Worm (Caenorhabditis elegans) whole organism, L1 larva: ENCODE data around the gene sri-50.

ENCODE experiments used
- C04F5.9 ChIP-seq: sonication (generic microtip); optimal IDR thresholded peaks from 2 replicates; lab custom pipeline; 2016; ENCODE audit warnings: missing genetic modification characterization, missing compliant biosample characterization
- C16A3.4 ChIP-seq: fragments of 150-350 bp; optimal IDR thresholded peaks from 2 replicates; lab custom pipeline; 2014; ENCODE audit warnings: missing biosample characterization, missing genetic modification characterization
- C34B4.2 ChIP-seq: sonication (generic microtip); optimal IDR thresholded peaks from 2 replicates; lab custom pipeline; 2017; ENCODE audit warnings: mild to moderate bottlenecking, missing genetic modification characterization, missing compliant biosample characterization
- aly-2 ChIP-seq: fragments of 150-350 bp; optimal IDR thresholded peaks from 2 replicates; lab custom pipeline; 2014; ENCODE audit warnings: missing biosample characterization, missing genetic modification characterization
- ama-1 ChIP-seq: fragments of 150-350 bp; optimal IDR thresholded peaks from 2 replicates; lab custom pipeline; 2014
- ceh-8 ChIP-seq: fragments of 200-800 bp; sonication (Bioruptor generic); optimal IDR thresholded peaks from 2 replicates; lab custom pipeline; 2018; ENCODE audit warnings: mild to moderate bottlenecking, missing genetic modification characterization, moderate library complexity, missing compliant biosample characterization
- ceh-82 ChIP-seq, 3 experiments: fragments of 150-350 bp in 1 of 3; sonication (generic microtip) in 2 of 3; optimal IDR thresholded peaks; 2 replicates each; lab custom pipeline; 2014 to 2017; ENCODE audit warnings: missing biosample characterization in 3 of 3, missing genetic modification characterization in 3 of 3
- efl-1 ChIP-seq, 4 experiments: fragments of 150-350 bp; optimal IDR thresholded peaks in 3 of 4; peaks in 1 of 4; 1 replicate in 1 of 4; 2 replicates in 3 of 4; lab custom pipeline; 2014; ENCODE audit warnings: missing biosample characterization in 2 of 4, missing genetic modification characterization in 2 of 4, missing genetic modification reagents in 2 of 4
- elt-2 ChIP-seq: sonication (generic microtip); optimal IDR thresholded peaks from 2 replicates; lab custom pipeline; 2016; ENCODE audit warnings: missing genetic modification characterization, mild to moderate bottlenecking, inconsistent platforms, missing compliant biosample characterization, missing genetic modification reagents
- fos-1 ChIP-seq: fragments of 150-350 bp; optimal IDR thresholded peaks from 2 replicates; lab custom pipeline; 2014; ENCODE audit warnings: missing biosample characterization, missing genetic modification characterization
- grh-1 ChIP-seq: fragments of 200-800 bp; sonication (Bioruptor generic); IDR thresholded peaks from 2 replicates; pipeline ENCODE4 v1.3.6; 2022; ENCODE audit warnings: missing genetic modification reagents, missing genetic modification characterization, missing compliant biosample characterization
- hlh-17 ChIP-seq: fragments of 200-800 bp; sonication (Bioruptor generic); optimal IDR thresholded peaks from 2 replicates; lab custom pipeline; 2018; ENCODE audit warnings: missing genetic modification characterization, mild to moderate bottlenecking, missing compliant biosample characterization, moderate library complexity, borderline replicate concordance
- irx-1 ChIP-seq: sonication (generic microtip); optimal IDR thresholded peaks from 2 replicates; lab custom pipeline; 2016; ENCODE audit warnings: missing genetic modification characterization, missing compliant biosample characterization
- jun-1 ChIP-seq: fragments of 150-350 bp; optimal IDR thresholded peaks from 2 replicates; lab custom pipeline; 2014; ENCODE audit warnings: missing biosample characterization, missing genetic modification reagents, missing genetic modification characterization
- lin-13 ChIP-seq: fragments of 150-350 bp; optimal IDR thresholded peaks from 2 replicates; lab custom pipeline; 2014; ENCODE audit warnings: missing biosample characterization, missing genetic modification reagents, missing genetic modification characterization
- lin-39 ChIP-seq: fragments of 150-350 bp; optimal IDR thresholded peaks from 2 replicates; lab custom pipeline; 2014; ENCODE audit warnings: missing biosample characterization, missing genetic modification reagents, missing genetic modification characterization
- lir-3 ChIP-seq: sonication (generic microtip); optimal IDR thresholded peaks from 2 replicates; lab custom pipeline; 2016; ENCODE audit warnings: mild to moderate bottlenecking, missing genetic modification characterization, moderate library complexity, missing compliant biosample characterization; ENCODE audit not compliant: poor library complexity
- mab-9 ChIP-seq: fragments of 200-800 bp; sonication (Bioruptor generic); IDR thresholded peaks from 2 replicates; pipeline ENCODE4 v1.3.6; 2022; ENCODE audit warnings: missing genetic modification reagents, missing genetic modification characterization, missing compliant biosample characterization
- nhr-11 ChIP-seq: fragments of 150-350 bp; optimal IDR thresholded peaks from 2 replicates; lab custom pipeline; 2014; ENCODE audit warnings: missing biosample characterization, missing genetic modification characterization
- nhr-237 ChIP-seq: fragments of 150-350 bp; optimal IDR thresholded peaks from 2 replicates; lab custom pipeline; 2014; ENCODE audit warnings: missing biosample characterization, missing genetic modification characterization
- nhr-76 ChIP-seq: sonication (generic microtip); optimal IDR thresholded peaks from 2 replicates; lab custom pipeline; 2017; ENCODE audit warnings: missing biosample characterization, missing genetic modification characterization
- pqm-1 ChIP-seq: sonication (generic microtip); optimal IDR thresholded peaks from 3 replicates; lab custom pipeline; 2017; ENCODE audit warnings: missing biosample characterization, missing genetic modification characterization
- sptf-1 ChIP-seq: fragments of 150-350 bp; optimal IDR thresholded peaks from 2 replicates; lab custom pipeline; 2014; ENCODE audit warnings: missing biosample characterization, missing genetic modification characterization
- sup-37 ChIP-seq: fragments of 200-800 bp; sonication (Bioruptor generic); optimal IDR thresholded peaks from 2 replicates; lab custom pipeline; 2018; ENCODE audit warnings: mild to moderate bottlenecking, missing genetic modification characterization, missing compliant biosample characterization
- tbx-2 ChIP-seq: sonication (generic microtip); optimal IDR thresholded peaks from 2 replicates; lab custom pipeline; 2016; ENCODE audit warnings: missing genetic modification characterization, missing compliant biosample characterization
- zag-1 ChIP-seq: fragments of 150-350 bp; optimal IDR thresholded peaks from 2 replicates; lab custom pipeline; 2014; ENCODE audit warnings: missing biosample characterization, missing genetic modification characterization
- ztf-4 ChIP-seq: fragments of 150-350 bp; optimal IDR thresholded peaks from 2 replicates; lab custom pipeline; 2014; ENCODE audit warnings: missing biosample characterization, missing genetic modification characterization

The sri-50 gene

DNA sequence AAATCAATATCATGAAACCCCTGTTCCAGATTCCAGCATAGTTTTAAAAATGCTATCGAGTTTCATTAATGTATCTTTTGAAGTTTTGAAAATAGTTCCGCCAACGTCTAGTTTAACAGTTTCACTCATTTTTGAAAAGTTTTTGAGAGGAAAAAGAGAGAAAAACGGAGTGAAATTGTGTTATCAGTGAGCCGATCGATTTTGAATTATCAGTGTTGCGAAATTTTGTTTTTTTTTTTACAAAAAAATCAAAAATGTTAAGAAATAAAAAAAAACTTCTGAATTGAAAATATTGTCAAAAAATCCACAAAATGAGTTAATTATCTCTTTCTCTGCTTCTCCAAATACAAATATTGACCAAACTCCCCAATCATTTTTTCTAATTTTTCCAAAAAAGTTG is 19.2 kb downstream of the sri-50 start, which contains the start of gene ZC239.13:
Gene ZC239.13 (minus strand): TSS at position 154 of the 400 bp plus-strand sequence.
- TF ChIP-seq grh-1 (GFP tag; lab: Robert Waterston, UW) (no peak), elt-2 (tag; lab: Kevin White, UChicago) (peak; percentile 21), ceh-8 (GFP tag; lab: Kevin White, UChicago) (no peak)

DNA sequence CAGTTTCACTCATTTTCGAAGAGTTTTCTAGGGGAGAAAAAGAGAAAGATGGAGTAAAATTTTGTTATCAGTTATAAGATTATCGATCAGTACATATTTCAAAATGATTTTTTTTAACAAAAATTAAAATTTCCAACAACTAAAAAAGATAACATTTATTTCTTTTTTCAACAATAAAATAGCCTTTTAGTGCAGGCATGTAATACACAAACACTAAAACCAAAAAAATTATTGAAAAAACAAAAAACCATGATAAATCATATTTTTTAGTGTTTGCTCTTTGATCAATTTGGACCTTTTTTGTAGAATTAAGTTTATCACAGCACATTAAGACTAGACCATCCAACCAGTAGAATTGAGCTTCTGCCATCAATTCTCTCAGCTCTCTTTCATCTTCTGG is 21.1 kb downstream of the sri-50 start, which contains the start of gene ZC239.15:
Gene ZC239.15 (minus strand): TSS at position 101 of the 400 bp plus-strand sequence.
- no peak for TF ChIP-seq C04F5.9 (tag; lab: Kevin White, UChicago)

DNA sequence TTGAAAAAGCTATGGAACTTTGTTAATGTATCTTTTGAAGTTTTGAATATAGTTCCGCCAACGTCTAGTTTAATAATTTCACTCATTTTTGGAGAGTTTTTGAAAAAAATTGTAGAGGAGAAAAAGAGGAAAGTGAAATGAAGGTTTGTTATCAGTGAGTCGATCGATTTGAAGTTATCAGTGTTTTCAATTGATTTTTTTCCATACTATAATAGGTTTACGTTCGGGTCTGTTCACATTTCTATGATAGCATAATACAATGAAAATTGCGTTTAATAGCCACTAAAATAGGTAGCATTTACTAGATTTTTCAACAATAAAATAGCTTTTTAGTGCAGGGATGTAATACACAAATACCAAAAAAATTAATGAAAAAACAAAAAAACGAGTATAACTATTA is 21.7 kb downstream of the sri-50 start, which contains the start of gene ZC239.16:
Gene ZC239.16 (minus strand): TSS at position 120 of the 400 bp plus-strand sequence.
- no peak for TF ChIP-seq nhr-237 (tag; lab: Kevin White, UChicago)
- TF ChIP-seq elt-2 (tag; lab: Kevin White, UChicago) = peak; percentile 44

DNA sequence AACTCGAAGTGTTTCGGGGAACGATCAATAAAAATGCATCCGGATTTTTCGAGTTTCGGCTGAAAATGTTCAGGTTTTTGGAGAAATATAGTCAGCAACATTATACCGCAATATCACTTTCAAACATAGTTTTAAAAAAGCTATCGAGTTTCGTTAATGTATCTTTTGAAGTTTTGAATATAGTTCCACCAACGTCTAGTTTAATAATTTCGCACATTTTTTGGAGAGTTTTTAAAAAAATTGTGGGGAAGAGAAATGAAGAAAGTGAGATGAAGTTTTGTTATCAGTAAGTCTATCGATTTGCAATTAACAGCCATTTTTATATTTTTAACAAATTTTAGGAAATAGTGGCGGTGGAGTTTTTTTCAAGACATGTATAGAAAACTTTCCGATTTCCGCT is 22.3 kb downstream of the sri-50 start, which contains the start of gene ZC239.17:
Gene ZC239.17 (minus strand): TSS at position 101 of the 400 bp plus-strand sequence.
- no peak for TF ChIP-seq pqm-1 (tag; lab: Kevin White, UChicago)

DNA sequence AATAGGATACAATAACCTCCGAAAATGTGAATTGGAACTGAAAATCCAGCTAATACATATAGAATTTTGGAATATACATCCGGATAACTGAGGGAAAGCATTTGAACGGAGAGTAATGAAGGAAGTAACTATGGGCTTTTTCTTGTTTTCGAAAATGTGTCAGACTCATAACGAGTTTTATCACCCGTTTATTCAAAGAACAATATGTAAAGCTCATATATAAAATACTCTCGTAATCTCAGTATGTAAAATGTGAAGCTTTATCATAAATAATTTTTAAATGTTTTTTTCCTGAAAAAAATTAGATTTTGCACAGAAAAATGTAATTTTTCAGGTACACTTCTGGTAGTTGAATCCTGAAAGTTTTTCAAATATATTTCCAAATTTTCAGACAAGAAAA is 26.9 kb downstream of the sri-50 start, which contains the start of gene srh-297:
Gene srh-297 (minus strand): TSS at position 101 of the 400 bp plus-strand sequence.
- TF ChIP-seq lir-3 (tag; lab: Kevin White, UChicago) = no peak
- TF ChIP-seq mab-9 (GFP tag; lab: Robert Waterston, UW) = no peak
- TF ChIP-seq sup-37 (GFP tag; lab: Kevin White, UChicago) = no peak
- TF ChIP-seq tbx-2 = no peak
- TF ChIP-seq zag-1 (tag; lab: Kevin White, UChicago) = no peak

DNA sequence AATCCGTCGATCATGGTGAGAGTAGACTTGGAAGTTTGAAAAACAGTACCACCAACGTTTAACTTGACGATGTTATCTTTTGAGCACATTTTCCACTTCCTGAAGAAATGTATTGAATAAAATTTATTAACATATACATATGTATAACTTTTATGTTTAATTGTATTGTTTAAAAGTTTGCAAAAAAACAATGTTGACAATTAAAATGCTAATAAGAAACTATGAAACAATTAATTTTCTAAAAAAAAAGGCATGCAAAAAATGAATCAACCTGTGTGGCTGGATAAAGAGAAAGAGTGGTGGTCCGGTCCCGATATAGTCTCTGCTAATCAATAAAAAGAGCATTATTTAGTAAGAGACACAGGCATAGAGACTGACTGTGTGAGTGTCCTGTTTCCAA is 31.2 kb downstream of the sri-50 start, which contains the start of gene C17F4.8:
Gene C17F4.8 (minus strand): TSS at position 101 of the 400 bp plus-strand sequence.
- TF ChIP-seq ztf-4 (tag; lab: Kevin White, UChicago) = no peak
- TF ChIP-seq nhr-76 = no peak
- TF ChIP-seq C34B4.2 (tag; lab: Kevin White, UChicago) = no peak
- TF ChIP-seq jun-1 (tag; lab: Kevin White, UChicago) = no peak
- no peak for TF ChIP-seq lin-39 (tag; lab: Kevin White, UChicago)
- no peak for TF ChIP-seq C04F5.9 (tag; lab: Kevin White, UChicago)
- TF ChIP-seq hlh-17 = no peak
- TF ChIP-seq sptf-1 (tag; lab: Kevin White, UChicago) = no peak
- TF ChIP-seq nhr-11 (tag; lab: Kevin White, UChicago) = no peak
- TF ChIP-seq ceh-82 (tag; optimal IDR thresholded peaks at IDR 0.05; lab: Kevin White, UChicago) = no peak
- no peak for TF ChIP-seq lin-13 (GFP tag; lab: Kevin White, UChicago)
- TF ChIP-seq aly-2 = no peak

DNA sequence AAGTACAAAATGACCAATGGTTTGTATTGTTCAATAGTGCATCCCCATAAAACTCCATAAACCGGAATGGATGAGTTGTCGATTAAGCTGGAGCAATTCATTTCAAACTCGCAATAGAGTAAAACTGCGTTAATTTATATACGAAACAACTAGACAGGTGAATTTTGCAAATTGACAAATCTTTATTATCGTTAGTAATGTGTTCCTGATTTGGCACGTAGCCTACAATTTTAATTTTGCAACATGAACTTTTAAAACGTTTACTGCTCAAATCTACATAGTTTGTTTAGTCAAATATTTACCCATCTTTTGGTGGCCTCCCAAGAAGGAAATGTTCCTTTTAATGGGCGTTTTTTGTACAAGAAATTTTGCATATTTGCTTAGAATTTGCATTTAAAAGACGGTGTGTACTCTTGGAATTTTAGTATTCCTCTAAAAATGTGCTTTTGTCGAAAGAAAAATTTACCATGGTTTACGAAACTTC is 33.6 kb downstream of the sri-50 start, which contains the start of the genes srz-67 and C17F4.11:
Gene srz-67 (minus strand): TSS at position 101 of the 484 bp plus-strand sequence.
Gene C17F4.11 (plus strand): TSS at position 434 of the 484 bp plus-strand sequence.
- no peak for TF ChIP-seq fos-1 (tag; lab: Kevin White, UChicago)
- no peak for TF ChIP-seq ama-1 (lab: Kevin White, UChicago)
- TF ChIP-seq ztf-4 (tag; lab: Kevin White, UChicago) = no peak
- TF ChIP-seq irx-1 (tag; lab: Kevin White, UChicago) = no peak
- no peak for TF ChIP-seq C04F5.9 (tag; lab: Kevin White, UChicago)
- TF ChIP-seq efl-1 (optimal IDR thresholded peaks at IDR 0.05; lab: Kevin White, UChicago) = no peak
- TF ChIP-seq efl-1 (GFP tag; optimal IDR thresholded peaks at IDR 0.05 in 1 of 2; lab: Kevin White, UChicago) = peak in 1 of 2 experiments; percentile 65
- TF ChIP-seq C16A3.4 (tag; lab: Kevin White, UChicago) = no peak
